Fruit fly (Drosophila melanogaster) whole organism, adult: ENCODE measurements around the gene mRpS10.

Experiments
- CG11617 ChIP-seq: fragments of 200-800 bp; sonication (Bioruptor generic); optimal IDR thresholded peaks from 2 replicates; lab custom pipeline; 2017; ENCODE audit warnings: mild to moderate bottlenecking, missing biosample characterization, missing genetic modification reagents, missing genetic modification characterization
- CG12768 ChIP-seq: fragments of 200-800 bp; sonication (Bioruptor generic); optimal IDR thresholded peaks from 2 replicates; lab custom pipeline; 2017; ENCODE audit warnings: missing biosample characterization, missing genetic modification characterization, mild to moderate bottlenecking, moderate library complexity, missing genetic modification reagents
- CG14711 ChIP-seq: fragments of 200-800 bp; sonication (Bioruptor generic); optimal IDR thresholded peaks from 2 replicates; lab custom pipeline; 2018; ENCODE audit warnings: missing biosample characterization, mild to moderate bottlenecking, missing genetic modification characterization, moderate library complexity
- CG1620 ChIP-seq: fragments of 200-800 bp; sonication (Bioruptor generic); optimal IDR thresholded peaks from 2 replicates; lab custom pipeline; 2016; ENCODE audit warnings: missing biosample characterization, missing genetic modification characterization
- CG33017 ChIP-seq: fragments of 200-800 bp; sonication (Bioruptor generic); optimal IDR thresholded peaks from 2 replicates; lab custom pipeline; 2018; ENCODE audit warnings: missing biosample characterization, mild to moderate bottlenecking, missing genetic modification characterization, moderate library complexity
- CG5204 ChIP-seq: fragments of 200-800 bp; sonication (Bioruptor generic); optimal IDR thresholded peaks from 2 replicates; lab custom pipeline; 2016; ENCODE audit warnings: missing biosample characterization, missing genetic modification characterization
- CG7045 ChIP-seq: fragments of 200-800 bp; sonication (Bioruptor generic); optimal IDR thresholded peaks from 2 replicates; lab custom pipeline; 2017; ENCODE audit warnings: missing biosample characterization, mild to moderate bottlenecking, missing genetic modification characterization
- CG7101 ChIP-seq: fragments of 200-800 bp; sonication (Bioruptor generic); optimal IDR thresholded peaks from 2 replicates; lab custom pipeline; 2018; ENCODE audit warnings: missing biosample characterization, mild to moderate bottlenecking, missing genetic modification characterization, moderate library complexity
- Clk ChIP-seq: fragments of 200-800 bp; sonication (Bioruptor generic); optimal IDR thresholded peaks from 2 replicates; lab custom pipeline; 2017; ENCODE audit warnings: missing biosample characterization, missing genetic modification characterization
- Crg-1 ChIP-seq: fragments of 200-800 bp; sonication (Bioruptor generic); optimal IDR thresholded peaks from 2 replicates; lab custom pipeline; 2016; ENCODE audit warnings: missing biosample characterization, missing genetic modification characterization
- Hr96 ChIP-seq: fragments of 200-800 bp; sonication (Bioruptor generic); optimal IDR thresholded peaks from 2 replicates; lab custom pipeline; 2016; ENCODE audit warnings: missing biosample characterization, missing genetic modification characterization
- Mnt ChIP-seq: fragments of 200-800 bp; sonication (Bioruptor generic); optimal IDR thresholded peaks from 2 replicates; lab custom pipeline; 2016; ENCODE audit warnings: missing biosample characterization, mild to moderate bottlenecking, missing genetic modification characterization
- bab1 ChIP-seq: fragments of 200-800 bp; sonication (Bioruptor generic); optimal IDR thresholded peaks from 3 replicates; lab custom pipeline; 2019; ENCODE audit warnings: missing biosample characterization, mild to moderate bottlenecking, missing genetic modification characterization, moderate library complexity
- cic ChIP-seq: fragments of 200-800 bp; sonication (Bioruptor generic); optimal IDR thresholded peaks from 2 replicates; lab custom pipeline; 2017; ENCODE audit warnings: missing biosample characterization, mild to moderate bottlenecking, missing genetic modification characterization, moderate library complexity
- cnc ChIP-seq, 2 experiments: fragments of >200 bp; optimal IDR thresholded peaks; 2 replicates each; lab custom pipeline; 2017
- kay ChIP-seq: fragments of 200-800 bp; sonication (Bioruptor generic); peaks from one replicate; lab custom pipeline; 2016; ENCODE audit warnings: missing biosample characterization, missing genetic modification characterization, borderline replicate concordance
- ovo ChIP-seq: fragments of 200-800 bp; sonication (Bioruptor generic); optimal IDR thresholded peaks from 2 replicates; lab custom pipeline; 2016; ENCODE audit warnings: missing biosample characterization, missing genetic modification characterization
- pad ChIP-seq: fragments of 200-800 bp; sonication (Bioruptor generic); optimal IDR thresholded peaks from 3 replicates; lab custom pipeline; 2017; ENCODE audit warnings: missing biosample characterization, missing genetic modification characterization, mild to moderate bottlenecking, moderate library complexity, missing genetic modification reagents
- tj ChIP-seq: fragments of 200-800 bp; sonication (Bioruptor generic); optimal IDR thresholded peaks from 3 replicates; lab custom pipeline; 2017; ENCODE audit warnings: missing biosample characterization, mild to moderate bottlenecking, missing genetic modification characterization, moderate library complexity
- toe ChIP-seq: fragments of 200-800 bp; sonication (Bioruptor generic); optimal IDR thresholded peaks from 2 replicates; lab custom pipeline; 2016; ENCODE audit warnings: missing biosample characterization, missing genetic modification characterization

The mRpS10 gene

dm6 chr3R:15218824-15219576, 10.5 kb upstream of the mRpS10 start, which contains the start of the genes SIDL and CG12241:
TSS of gene SIDL (minus strand) at chr3R:15218874.
TSS of gene CG12241 (plus strand) at chr3R:15219256.
- TF ChIP-seq toe (GFP tag; lab: Kevin White, UChicago): peak; percentile 95
- peak; percentile 89 for TF ChIP-seq CG33017
- TF ChIP-seq Clk: peak; percentile 87
- TF ChIP-seq cnc (optimal IDR thresholded peaks at IDR 0.05; lab: Kevin White, UChicago): no peak
- TF ChIP-seq CG7045 (GFP tag; lab: Kevin White, UChicago): peak; percentile 93
- peak; percentile 91 for TF ChIP-seq CG14711
- peak; percentile 82 for TF ChIP-seq Mnt
- peak; percentile 96 for TF ChIP-seq CG12768
- TF ChIP-seq Hr96: no peak
- peak; percentile 83 for TF ChIP-seq CG1620 (GFP tag; lab: Kevin White, UChicago)
- TF ChIP-seq bab1 (GFP tag; lab: Kevin White, UChicago): peak; percentile 74
- peak; percentile 48 for TF ChIP-seq cic (GFP tag; lab: Kevin White, UChicago)
- peak; percentile 53 for TF ChIP-seq Crg-1 (GFP tag; lab: Kevin White, UChicago)
- peak; percentile 54 for TF ChIP-seq tj (GFP tag; lab: Kevin White, UChicago)
- peak; percentile 89 for TF ChIP-seq CG7101 (tag; lab: Kevin White, UChicago)
- peak; percentile 87 for TF ChIP-seq CG11617 (GFP tag; lab: Kevin White, UChicago)
- TF ChIP-seq kay (GFP tag; lab: Kevin White, UChicago): no peak
- TF ChIP-seq CG5204: no peak
- no peak for TF ChIP-seq ovo (GFP tag; lab: Kevin White, UChicago)
- TF ChIP-seq pad: peak; percentile 83

dm6 chr3R:15222973-15223372, 6.5 kb upstream of the mRpS10 start, which contains the start of gene Polr2G:
TSS of gene Polr2G (minus strand) at chr3R:15223180.
- no peak for TF ChIP-seq CG11617 (GFP tag; lab: Kevin White, UChicago)
- TF ChIP-seq CG12768: no peak
- TF ChIP-seq bab1 (GFP tag; lab: Kevin White, UChicago): peak; percentile 30

dm6 chr3R:15225279-15225730, 4.2 kb upstream of the mRpS10 start, which contains the start of the genes CG31344 and Caf1-55:
TSS of gene CG31344 (minus strand) at chr3R:15225329.
TSS of gene Caf1-55 (plus strand) at chr3R:15225576.
- TF ChIP-seq CG7045 (GFP tag; lab: Kevin White, UChicago): no peak
- TF ChIP-seq CG33017: no peak
- no peak for TF ChIP-seq Hr96
- no peak for TF ChIP-seq Crg-1 (GFP tag; lab: Kevin White, UChicago)
- no peak for TF ChIP-seq tj (GFP tag; lab: Kevin White, UChicago)
- no peak for TF ChIP-seq CG5204
- TF ChIP-seq CG11617 (GFP tag; lab: Kevin White, UChicago): peak; percentile 6
- no peak for TF ChIP-seq Clk
- no peak for TF ChIP-seq CG1620 (GFP tag; lab: Kevin White, UChicago)
- no peak for TF ChIP-seq CG7101 (tag; lab: Kevin White, UChicago)
- TF ChIP-seq kay (GFP tag; lab: Kevin White, UChicago): no peak
- TF ChIP-seq CG14711: peak; percentile 29
- TF ChIP-seq pad: no peak
- peak; percentile 75 for TF ChIP-seq Mnt
- no peak for TF ChIP-seq ovo (GFP tag; lab: Kevin White, UChicago)
- TF ChIP-seq CG12768: no peak
- peak; percentile 35 for TF ChIP-seq cic (GFP tag; lab: Kevin White, UChicago)
- peak; percentile 83 for TF ChIP-seq bab1 (GFP tag; lab: Kevin White, UChicago)

- TF ChIP-seq toe (GFP tag; lab: Kevin White, UChicago) (no peak), CG7045 (GFP tag; lab: Kevin White, UChicago) (no peak), CG33017 (no peak), kay (GFP tag; lab: Kevin White, UChicago) (no peak), ovo (GFP tag; lab: Kevin White, UChicago) (no peak), Hr96 (no peak), CG1620 (GFP tag; lab: Kevin White, UChicago) (no peak), pad (no peak), cic (GFP tag; lab: Kevin White, UChicago) (no peak)
Observed at dm6 chr3R:15230285-15230684, 820 bp downstream of the mRpS10 start, which contains the start of gene CG34316. TSS of gene CG34316 (plus strand) at chr3R:15230585.

- no peak for TF ChIP-seq CG7045 (GFP tag; lab: Kevin White, UChicago)
- no peak for TF ChIP-seq Hr96
- no peak for TF ChIP-seq CG14711
- no peak for TF ChIP-seq bab1 (GFP tag; lab: Kevin White, UChicago)
- no peak for TF ChIP-seq CG5204
- TF ChIP-seq Mnt: no peak
- no peak for TF ChIP-seq cic (GFP tag; lab: Kevin White, UChicago)
- TF ChIP-seq CG11617 (GFP tag; lab: Kevin White, UChicago): no peak
- TF ChIP-seq CG1620 (GFP tag; lab: Kevin White, UChicago): no peak
- TF ChIP-seq tj (GFP tag; lab: Kevin White, UChicago): no peak
- TF ChIP-seq pad: no peak
- TF ChIP-seq CG12768: no peak
Observed at dm6 chr3R:15231635-15232138, 2.2 kb downstream of the mRpS10 start.
